Worm (Caenorhabditis elegans): ENCODE data around the gene ZK370.4.

ZK370.4 gene

ce11 chrIII:8719769-8720252 is 11.4 kb downstream of the ZK370.4 start, which contains the start of gene hipr-1:
hipr-1 (plus strand) TSS chrIII:8720202.
- TF ChIP-seq hlh-30 (tag; optimal IDR thresholded peaks at IDR 0.05; ENCODE audit: insufficient read depth) (no peak), ahr-1 (tag; optimal IDR thresholded peaks at IDR 0.05) (no peak), unc-3 (GFP tag; conservative IDR thresholded peaks at IDR 0.05) (no peak), unc-3 (tag; optimal IDR thresholded peaks at IDR 0.05) (no peak), ceh-31 (tag; optimal IDR thresholded peaks at IDR 0.05) (no peak), dmd-4 (tag; optimal IDR thresholded peaks at IDR 0.05; ENCODE audit: borderline replicate concordance) (no peak), fkh-10 (GFP tag; optimal IDR thresholded peaks at IDR 0.05) (no peak), K02D7.2 (tag; optimal IDR thresholded peaks at IDR 0.05) (no peak), fax-1 (tag; optimal IDR thresholded peaks at IDR 0.05) (no peak)

- TF ChIP-seq Y22D7AL.16 (tag; optimal IDR thresholded peaks at IDR 0.05) (no peak), K02D7.2 (tag; optimal IDR thresholded peaks at IDR 0.05) (no peak), unc-86 (tag; optimal IDR thresholded peaks at IDR 0.05) (no peak), ref-2 (tag; optimal IDR thresholded peaks at IDR 0.05) (no peak), lim-6 (tag; optimal IDR thresholded peaks at IDR 0.05) (no peak), zip-5 (tag; optimal IDR thresholded peaks at IDR 0.05) (no peak), unc-55 (GFP tag; optimal IDR thresholded peaks at IDR 0.05) (no peak), che-1 (tag; optimal IDR thresholded peaks at IDR 0.05) (no peak), ets-4 (tag; optimal IDR thresholded peaks at IDR 0.05) (no peak), syd-9 (tag; optimal IDR thresholded peaks at IDR 0.05) (no peak), mec-3 (tag; optimal IDR thresholded peaks at IDR 0.05; ENCODE audit: borderline replicate concordance) (no peak), npax-4 (tag; optimal IDR thresholded peaks at IDR 0.05) (no peak), ceh-30 (tag; optimal IDR thresholded peaks at IDR 0.05) (no peak), ahr-1 (tag; optimal IDR thresholded peaks at IDR 0.05) (no peak), sox-4 (tag; optimal IDR thresholded peaks at IDR 0.05) (no peak), fkh-10 (GFP tag; optimal IDR thresholded peaks at IDR 0.05) (no peak), lin-11 (tag; optimal IDR thresholded peaks at IDR 0.05) (no peak), eyg-1 (tag; optimal IDR thresholded peaks at IDR 0.05) (no peak), elt-2 (tag; optimal IDR thresholded peaks at IDR 0.05) (no peak)
Measured at ce11 chrIII:8719105-8719504, 12.1 kb downstream of the ZK370.4 start.

DNA sequence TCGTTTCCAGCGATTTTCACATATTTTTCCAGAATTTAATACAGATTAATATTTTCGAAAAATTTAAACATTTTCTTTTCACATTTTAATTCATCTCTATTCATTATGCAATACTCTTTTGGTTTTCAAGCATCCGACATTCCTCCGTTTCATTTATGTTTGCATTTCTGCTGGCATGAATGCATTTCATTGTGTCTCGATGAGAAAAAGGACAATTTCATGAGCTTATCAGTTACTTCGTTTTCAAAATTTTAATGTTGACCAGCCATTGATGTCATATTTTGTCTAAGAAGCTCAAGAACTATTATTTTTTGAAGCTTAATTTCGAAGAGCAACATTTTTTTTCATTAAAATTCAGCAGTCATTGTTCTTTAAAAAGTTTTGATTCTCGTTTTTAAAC is 12.6 kb downstream of the ZK370.4 start:
- TF ChIP-seq hlh-30 (tag; optimal IDR thresholded peaks at IDR 0.05; ENCODE audit: insufficient read depth) (no peak), Y22D7AL.16 (tag; optimal IDR thresholded peaks at IDR 0.05) (no peak), ceh-31 (tag; optimal IDR thresholded peaks at IDR 0.05) (no peak), K02D7.2 (tag; optimal IDR thresholded peaks at IDR 0.05) (no peak)

- TF ChIP-seq K02D7.2 (tag; optimal IDR thresholded peaks at IDR 0.05), result no peak
Measured at ce11 chrIII:8717231-8717694, 13.9 kb downstream of the ZK370.4 start, which contains the start of gene mrpl-11. mrpl-11 (plus strand) TSS chrIII:8717644.

ce11 chrIII:8716084-8716483 is 15.1 kb downstream of the ZK370.4 start, which contains the start of gene B0303.14:
B0303.14 (minus strand) TSS chrIII:8716184.
- TF ChIP-seq ceh-19 (GFP tag; optimal IDR thresholded peaks at IDR 0.05) (no peak), ref-2 (tag; optimal IDR thresholded peaks at IDR 0.05) (no peak), K02D7.2 (tag; optimal IDR thresholded peaks at IDR 0.05) (no peak), zip-5 (tag; optimal IDR thresholded peaks at IDR 0.05) (no peak), ahr-1 (tag; optimal IDR thresholded peaks at IDR 0.05) (no peak), nhr-232 (tag; optimal IDR thresholded peaks at IDR 0.05) (no peak), pat-9 (tag; optimal IDR thresholded peaks at IDR 0.05) (no peak), fkh-10 (GFP tag; optimal IDR thresholded peaks at IDR 0.05) (no peak), odd-2 (tag; optimal IDR thresholded peaks at IDR 0.05) (no peak), sox-2 (GFP tag; IDR thresholded peaks at IDR 0.05) (no peak), ama-1 (optimal IDR thresholded peaks at IDR 0.05) (no peak), sdc-2 (tag; optimal IDR thresholded peaks at IDR 0.05) (no peak), hlh-13 (GFP tag; optimal IDR thresholded peaks at IDR 0.05) (no peak), ceh-18 (tag; optimal IDR thresholded peaks at IDR 0.05) (no peak), ceh-24 (tag; optimal IDR thresholded peaks at IDR 0.05) (no peak), unc-42 (tag; optimal IDR thresholded peaks at IDR 0.05) (no peak), ceh-48 (tag; optimal IDR thresholded peaks at IDR 0.05) (no peak)

Measured in whole organism, late embryonic.